Worm (Caenorhabditis elegans) whole organism, mixed stage, embryonic: ENCODE results near the gene K03A11.5.
"Not testable (repeated sequence)": the region's sequence is repeated elsewhere in the genome, so short reads cannot be mapped to it uniquely, and the experiment has no call there.

ENCODE experiments used
- mab-5 ChIP-seq: fragments of 150-350 bp; optimal IDR thresholded peaks from 2 replicates; lab custom pipeline; 2014; ENCODE audit warnings: missing biosample characterization, missing genetic modification characterization
- nhr-2 ChIP-seq: fragments of 150-350 bp; optimal IDR thresholded peaks from 2 replicates; lab custom pipeline; 2014; ENCODE audit warnings: missing biosample characterization, missing genetic modification characterization
- nhr-237 ChIP-seq: fragments of 150-350 bp; optimal IDR thresholded peaks from 2 replicates; lab custom pipeline; 2014; ENCODE audit warnings: missing biosample characterization, missing genetic modification characterization
- unc-62 ChIP-seq: fragments of 150-350 bp; optimal IDR thresholded peaks from 2 replicates; lab custom pipeline; 2014; ENCODE audit warnings: missing biosample characterization, missing genetic modification reagents, missing genetic modification characterization

DNA sequence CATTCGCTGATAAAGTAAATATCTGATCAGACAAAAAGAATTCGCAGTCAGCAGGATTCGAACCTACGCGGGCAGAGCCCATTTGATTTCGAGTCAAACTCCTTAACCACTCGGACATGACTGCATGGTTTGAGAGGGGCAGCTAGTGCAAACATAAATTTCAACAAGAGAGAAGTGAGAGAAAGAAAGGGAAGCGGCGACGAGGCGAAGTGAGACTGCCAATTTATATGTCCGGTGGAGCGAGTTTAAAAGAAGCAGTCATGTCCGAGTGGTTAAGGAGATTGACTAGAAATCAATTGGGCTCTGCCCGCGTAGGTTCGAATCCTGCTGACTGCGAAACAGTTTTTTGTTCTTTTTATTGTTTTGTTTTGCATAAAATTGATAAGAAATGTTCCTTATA lies 17.0 kb upstream of the K03A11.5 start:
- TF ChIP-seq nhr-237 (tag; lab: Kevin White, UChicago), result peak; percentile 73
- TF ChIP-seq nhr-2, result not testable (repeated sequence)
- peak; percentile 42 for TF ChIP-seq unc-62 (GFP tag; lab: Kevin White, UChicago)
- TF ChIP-seq mab-5 (tag; lab: Kevin White, UChicago), result peak; percentile 29
